Fruit fly (Drosophila melanogaster) whole organism, embryonic: ENCODE data around the gene Grasp65.

ENCODE experiments used
- Bgb ChIP-seq: fragments of 200-800 bp; sonication (Bioruptor generic); IDR thresholded peaks from 2 replicates; pipeline ENCODE4 v1.3.6; 2022; ENCODE audit warnings: missing biosample characterization, missing genetic modification characterization; ENCODE audit not compliant: partially characterized antibody
- C15 ChIP-seq: fragments of 200-800 bp; sonication (Bioruptor generic); IDR thresholded peaks from 3 replicates; pipeline ENCODE4 v1.3.6; 2022; ENCODE audit warnings: missing biosample characterization, missing genetic modification characterization
- CG11695 ChIP-seq: fragments of 200-800 bp; sonication (Bioruptor generic); IDR thresholded peaks from 3 replicates; pipeline ENCODE4 v1.3.6; 2022; ENCODE audit warnings: missing biosample characterization, missing genetic modification characterization
- CG12155 ChIP-seq: fragments of 200-800 bp; sonication (Bioruptor generic); optimal IDR thresholded peaks from 3 replicates; lab custom pipeline; 2016; ENCODE audit warnings: missing biosample characterization, missing genetic modification characterization
- CG12659 ChIP-seq: fragments of 200-800 bp; sonication (Bioruptor generic); optimal IDR thresholded peaks from 3 replicates; lab custom pipeline; 2017; ENCODE audit warnings: mild to moderate bottlenecking, missing biosample characterization, missing genetic modification reagents, missing genetic modification characterization
- CG1603 ChIP-seq: fragments of 200-800 bp; sonication (Bioruptor generic); optimal IDR thresholded peaks from 2 replicates; lab custom pipeline; 2019; ENCODE audit warnings: missing biosample characterization, mild to moderate bottlenecking, missing genetic modification characterization, moderate library complexity
- CG17359 ChIP-seq: fragments of 200-800 bp; sonication (Bioruptor generic); optimal IDR thresholded peaks from 3 replicates; lab custom pipeline; 2018; ENCODE audit warnings: missing biosample characterization, mild to moderate bottlenecking, missing genetic modification characterization, moderate library complexity
- CG18619 ChIP-seq: fragments of 200-800 bp; sonication (Bioruptor generic); optimal IDR thresholded peaks from 3 replicates; lab custom pipeline; 2017; ENCODE audit warnings: missing biosample characterization, mild to moderate bottlenecking, missing genetic modification characterization
- CG2199 ChIP-seq: fragments of 200-800 bp; sonication (Bioruptor generic); IDR thresholded peaks from 3 replicates; pipeline ENCODE4 v1.3.6; 2022; ENCODE audit warnings: missing biosample characterization, missing genetic modification characterization
- CG34376 ChIP-seq: fragments of 200-800 bp; sonication (Bioruptor generic); optimal IDR thresholded peaks from 2 replicates; lab custom pipeline; 2018; ENCODE audit warnings: missing biosample characterization, mild to moderate bottlenecking, missing genetic modification characterization
- CG4854 ChIP-seq: fragments of 200-800 bp; sonication (Bioruptor generic); optimal IDR thresholded peaks from 2 replicates; lab custom pipeline; 2016; ENCODE audit warnings: missing biosample characterization, missing genetic modification characterization, inconsistent platforms
- CG5245 ChIP-seq: fragments of 200-800 bp; sonication (Bioruptor generic); optimal IDR thresholded peaks from 3 replicates; lab custom pipeline; 2016; ENCODE audit warnings: missing biosample characterization, missing genetic modification characterization
- CG6689 ChIP-seq: fragments of 200-800 bp; sonication (Bioruptor generic); IDR thresholded peaks from 2 replicates; pipeline ENCODE4 v1.3.6; 2022; ENCODE audit warnings: missing biosample characterization, missing genetic modification characterization
- CG7357 ChIP-seq: fragments of 200-800 bp; sonication (Bioruptor generic); IDR thresholded peaks from 3 replicates; pipeline ENCODE4 v1.3.6; 2022; ENCODE audit warnings: missing biosample characterization, missing genetic modification characterization
- CG9932 ChIP-seq: fragments of 200-800 bp; sonication (Bioruptor generic); IDR thresholded peaks from 2 replicates; pipeline ENCODE4 v1.3.6; 2022; ENCODE audit warnings: missing biosample characterization, missing genetic modification characterization
- Dip3 ChIP-seq: fragments of 200-800 bp; sonication (Bioruptor generic); optimal IDR thresholded peaks from 3 replicates; lab custom pipeline; 2016; ENCODE audit warnings: missing biosample characterization, missing genetic modification characterization
- E2f1 ChIP-seq: fragments of 200-800 bp; sonication (Bioruptor generic); IDR thresholded peaks from 2 replicates; pipeline ENCODE4 v1.3.6; 2022; ENCODE audit warnings: missing biosample characterization, missing genetic modification characterization
- Fer1 ChIP-seq: fragments of 200-800 bp; sonication (Bioruptor generic); optimal IDR thresholded peaks from 2 replicates; lab custom pipeline; 2017; ENCODE audit warnings: missing biosample characterization, mild to moderate bottlenecking, missing genetic modification characterization
- GATAe ChIP-seq: fragments of 200-800 bp; sonication (Bioruptor generic); conservative IDR thresholded peaks from 2 replicates; pipeline ENCODE4 v1.3.6; 2022; ENCODE audit warnings: missing biosample characterization, missing genetic modification characterization
- Gug ChIP-seq: fragments of 200-800 bp; sonication (Bioruptor generic); IDR thresholded peaks from 4 replicates; pipeline ENCODE4 v1.3.6; 2022; ENCODE audit warnings: missing biosample characterization, missing genetic modification characterization
- H15 ChIP-seq: fragments of 200-800 bp; sonication (Bioruptor generic); IDR thresholded peaks from 3 replicates; pipeline ENCODE4 v1.3.6; 2022; ENCODE audit warnings: missing biosample characterization, missing genetic modification characterization
- HHEX ChIP-seq: fragments of 200-800 bp; sonication (Bioruptor generic); optimal IDR thresholded peaks from 3 replicates; lab custom pipeline; 2017; ENCODE audit warnings: missing biosample characterization, mild to moderate bottlenecking, missing genetic modification characterization, missing genetic modification reagents
- HLH3B ChIP-seq: fragments of 200-800 bp; sonication (Bioruptor generic); IDR thresholded peaks from 2 replicates; pipeline ENCODE4 v1.3.6; 2022; ENCODE audit warnings: missing biosample characterization, missing genetic modification characterization
- HmgD ChIP-seq: fragments of 200-800 bp; sonication (Bioruptor generic); optimal IDR thresholded peaks from 3 replicates; lab custom pipeline; 2016; ENCODE audit warnings: missing biosample characterization, missing genetic modification characterization
- Hmr ChIP-seq: fragments of 200-800 bp; sonication (Bioruptor generic); optimal IDR thresholded peaks from 3 replicates; lab custom pipeline; 2017; ENCODE audit warnings: mild to moderate bottlenecking, missing biosample characterization, missing genetic modification reagents, missing genetic modification characterization
- Hr39 ChIP-seq: fragments of >200 bp; optimal IDR thresholded peaks from 2 replicates; lab custom pipeline; 2017
- Jarid2 ChIP-seq: fragments of 200-800 bp; sonication (Bioruptor generic); optimal IDR thresholded peaks from 3 replicates; lab custom pipeline; 2017; ENCODE audit warnings: mild to moderate bottlenecking, missing biosample characterization, missing genetic modification reagents, missing genetic modification characterization
- Lim3 ChIP-seq: fragments of 200-800 bp; sonication (Bioruptor generic); IDR thresholded peaks from 2 replicates; pipeline ENCODE4 v1.3.6; 2022; ENCODE audit warnings: missing biosample characterization, missing genetic modification characterization
- Mad ChIP-seq: fragments of 200-800 bp; sonication (Bioruptor generic); optimal IDR thresholded peaks from 2 replicates; lab custom pipeline; 2016; ENCODE audit warnings: missing biosample characterization, missing genetic modification characterization
- NC2α ChIP-seq: fragments of 200-800 bp; sonication (Bioruptor generic); optimal IDR thresholded peaks from 2 replicates; lab custom pipeline; 2016; ENCODE audit warnings: missing biosample characterization, missing genetic modification characterization
- Taf1 ChIP-seq: fragments of 200-800 bp; sonication (Bioruptor generic); IDR thresholded peaks from 2 replicates; pipeline ENCODE4 v1.3.6; 2022; ENCODE audit warnings: missing biosample characterization, missing genetic modification characterization
- ato ChIP-seq: fragments of 200-800 bp; sonication (Bioruptor generic); IDR thresholded peaks from 2 replicates; pipeline ENCODE4 v1.3.6; 2022; ENCODE audit warnings: missing biosample characterization, missing genetic modification characterization; ENCODE audit not compliant: partially characterized antibody
- br ChIP-seq: fragments of >200 bp; optimal IDR thresholded peaks from 2 replicates; lab custom pipeline; 2017
- btn ChIP-seq: fragments of 200-800 bp; sonication (Bioruptor generic); optimal IDR thresholded peaks from 2 replicates; lab custom pipeline; 2016; ENCODE audit warnings: missing biosample characterization, missing genetic modification characterization
- emc ChIP-seq: fragments of 200-800 bp; sonication (Bioruptor generic); optimal IDR thresholded peaks from 2 replicates; lab custom pipeline; 2016; ENCODE audit warnings: missing biosample characterization, missing genetic modification characterization
- exex ChIP-seq: fragments of 200-800 bp; sonication (Bioruptor generic); optimal IDR thresholded peaks from 4 replicates; lab custom pipeline; 2018; ENCODE audit warnings: missing biosample characterization, mild to moderate bottlenecking, missing genetic modification characterization, moderate library complexity
- fd102C ChIP-seq: fragments of 200-800 bp; sonication (Bioruptor generic); optimal IDR thresholded peaks from 2 replicates; lab custom pipeline; 2018; ENCODE audit warnings: missing biosample characterization, mild to moderate bottlenecking, missing genetic modification characterization, moderate library complexity
- grau ChIP-seq: fragments of 200-800 bp; optimal IDR thresholded peaks from 3 replicates; lab custom pipeline; 2019; ENCODE audit warnings: missing biosample characterization, mild to moderate bottlenecking, missing genetic modification characterization, moderate library complexity
- jing ChIP-seq: fragments of 200-800 bp; sonication (Bioruptor generic); optimal IDR thresholded peaks from 2 replicates; lab custom pipeline; 2018; ENCODE audit warnings: missing biosample characterization, mild to moderate bottlenecking, missing genetic modification characterization
- kni ChIP-seq: fragments of 200-800 bp; sonication (Bioruptor generic); optimal IDR thresholded peaks from 3 replicates; lab custom pipeline; 2017; ENCODE audit warnings: mild to moderate bottlenecking, missing biosample characterization, missing genetic modification reagents, missing genetic modification characterization
- lov ChIP-seq, 2 experiments: fragments of 200-800 bp in 1 of 2; fragments of >200 bp in 1 of 2; sonication (Bioruptor generic) in 1 of 2; IDR thresholded peaks in 1 of 2; optimal IDR thresholded peaks in 1 of 2; 2 replicates in 1 of 2; 3 replicates in 1 of 2; pipeline versions ENCODE4 v1.3.6 to Lab custom; 2017 to 2022; ENCODE audit warnings: missing biosample characterization in 1 of 2, missing genetic modification characterization in 1 of 2
- nom ChIP-seq: fragments of 200-800 bp; sonication (Bioruptor generic); optimal IDR thresholded peaks from 2 replicates; lab custom pipeline; 2017; ENCODE audit warnings: missing biosample characterization, missing genetic modification characterization, mild to moderate bottlenecking, moderate library complexity, missing genetic modification reagents
- oc ChIP-seq: fragments of 200-800 bp; sonication (Bioruptor generic); optimal IDR thresholded peaks from 2 replicates; lab custom pipeline; 2018; ENCODE audit warnings: missing biosample characterization, mild to moderate bottlenecking, missing genetic modification characterization, moderate library complexity
- otp ChIP-seq: fragments of 200-800 bp; sonication (Bioruptor generic); IDR thresholded peaks from 3 replicates; pipeline ENCODE4, ENCODE4 v1.3.6; 2022; ENCODE audit warnings: missing biosample characterization, missing genetic modification characterization
- pnt ChIP-seq: fragments of 200-800 bp; sonication (Bioruptor generic); optimal IDR thresholded peaks from 3 replicates; lab custom pipeline; 2016; ENCODE audit warnings: missing biosample characterization, missing genetic modification characterization
- prd ChIP-seq, 3 experiments: fragments of >200 bp in 2 of 3; fragments of 200-800 bp in 1 of 3; sonication (Bioruptor generic) in 1 of 3; optimal IDR thresholded peaks in 2 of 3; IDR thresholded peaks in 1 of 3; 2 replicates in 2 of 3; 3 replicates in 1 of 3; pipeline versions ENCODE4 v1.3.6 to Lab custom; 2017 to 2022; ENCODE audit warnings: missing biosample characterization in 1 of 3, missing genetic modification characterization in 1 of 3
- tio ChIP-seq: fragments of 200-800 bp; sonication (Bioruptor generic); optimal IDR thresholded peaks from 2 replicates; lab custom pipeline; 2017; ENCODE audit warnings: missing biosample characterization, missing genetic modification characterization, inconsistent platforms
- toy ChIP-seq: fragments of 200-800 bp; sonication (Bioruptor generic); IDR thresholded peaks from 2 replicates; pipeline ENCODE4 v1.3.6; 2022; ENCODE audit warnings: missing biosample characterization, missing genetic modification characterization

The Grasp65 gene

DNA sequence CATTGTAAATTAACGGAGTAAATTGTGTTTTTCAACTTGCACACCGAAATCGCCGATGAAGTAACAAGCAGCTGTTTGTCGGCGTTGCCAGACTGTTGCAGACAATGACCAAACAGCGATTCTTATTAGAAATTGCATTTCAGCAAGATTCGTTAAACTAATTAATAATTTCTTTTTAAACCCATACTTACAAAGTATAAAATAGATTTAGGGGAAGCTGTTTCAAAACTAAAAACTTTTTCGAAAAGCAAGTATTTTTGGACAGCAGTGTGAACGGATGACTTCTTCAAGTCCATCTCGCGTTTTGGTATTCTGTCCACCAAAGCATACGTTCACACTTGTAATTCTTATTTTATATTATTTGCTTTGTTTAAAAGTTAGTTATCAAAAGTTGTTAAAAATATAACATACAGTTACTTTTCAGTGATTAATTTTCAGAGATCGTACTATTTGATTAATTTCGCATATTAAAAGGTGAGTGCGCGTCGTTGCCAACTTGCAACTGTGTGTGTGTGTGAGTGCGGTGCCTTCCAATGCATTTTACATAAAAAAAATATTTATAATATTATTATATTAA lies 3.8 kb downstream of the Grasp65 start, which contains the start of the genes CG8004 and RhoGDI (continued):
- peak; percentile 82 for TF ChIP-seq CG9932 (GFP tag; lab: Robert Waterston, UW)
- no peak for TF ChIP-seq kni (GFP tag; lab: Kevin White, UChicago)
- peak; percentile 73 for TF ChIP-seq CG1603 (tag; lab: Kevin White, UChicago)
- TF ChIP-seq CG34376 (GFP tag; lab: Kevin White, UChicago), result peak; percentile 12
- peak; percentile 65 for TF ChIP-seq CG17359 (tag; lab: Kevin White, UChicago)
- peak; percentile 73 for TF ChIP-seq Mad (GFP tag; lab: Kevin White, UChicago)
- TF ChIP-seq H15 (GFP tag; lab: Robert Waterston, UW), result no peak
- TF ChIP-seq CG4854 (GFP tag; lab: Kevin White, UChicago), result peak; percentile 41
- peak; percentile 0 for TF ChIP-seq emc (GFP tag; lab: Kevin White, UChicago)
- peak; percentile 77 for TF ChIP-seq CG12659 (GFP tag; lab: Kevin White, UChicago)
- no peak for TF ChIP-seq fd102C
- TF ChIP-seq CG6689, result peak; percentile 56; the same call in 1 of the 2 replicates
- no peak for TF ChIP-seq lov (optimal IDR thresholded peaks at IDR 0.05; lab: Kevin White, UChicago)
- TF ChIP-seq lov (GFP tag; IDR thresholded peaks at IDR 0.05; lab: Robert Waterston, UW), result 0 out of 3 replicates have a peak, but pooled peaks have one; percentile 17
- no peak for TF ChIP-seq Lim3 (GFP tag; lab: Robert Waterston, UW)
- TF ChIP-seq prd (optimal IDR thresholded peaks at IDR 0.05; lab: Kevin White, UChicago), result no peak
- peak; percentile 74 for TF ChIP-seq prd (GFP tag; IDR thresholded peaks at IDR 0.05; lab: Robert Waterston, UW)
- TF ChIP-seq CG7357, result peak; percentile 96
- peak; percentile 51 for TF ChIP-seq pnt (GFP tag; lab: Kevin White, UChicago)
- peak; percentile 27; the same call in 1 of the 3 replicates for TF ChIP-seq CG11695 (GFP tag; lab: Robert Waterston, UW)
- no peak for TF ChIP-seq br (lab: Kevin White, UChicago)
- peak; percentile 67 for TF ChIP-seq Dip3 (GFP tag; lab: Kevin White, UChicago)
- TF ChIP-seq CG18619 (GFP tag; lab: Kevin White, UChicago), result peak; percentile 27
- no peak for TF ChIP-seq Bgb (GFP tag; lab: Robert Waterston, UW)
- peak; percentile 9; the same call in 1 of the 2 replicates for TF ChIP-seq Taf1 (GFP tag; lab: Robert Waterston, UW)
- no peak for TF ChIP-seq otp (GFP tag; lab: Robert Waterston, UW)
- no peak for TF ChIP-seq ato (GFP tag; lab: Robert Waterston, UW)
- TF ChIP-seq nom (GFP tag; lab: Kevin White, UChicago), result peak; percentile 5
- TF ChIP-seq, all 482 proteins: peak for 276

DNA sequence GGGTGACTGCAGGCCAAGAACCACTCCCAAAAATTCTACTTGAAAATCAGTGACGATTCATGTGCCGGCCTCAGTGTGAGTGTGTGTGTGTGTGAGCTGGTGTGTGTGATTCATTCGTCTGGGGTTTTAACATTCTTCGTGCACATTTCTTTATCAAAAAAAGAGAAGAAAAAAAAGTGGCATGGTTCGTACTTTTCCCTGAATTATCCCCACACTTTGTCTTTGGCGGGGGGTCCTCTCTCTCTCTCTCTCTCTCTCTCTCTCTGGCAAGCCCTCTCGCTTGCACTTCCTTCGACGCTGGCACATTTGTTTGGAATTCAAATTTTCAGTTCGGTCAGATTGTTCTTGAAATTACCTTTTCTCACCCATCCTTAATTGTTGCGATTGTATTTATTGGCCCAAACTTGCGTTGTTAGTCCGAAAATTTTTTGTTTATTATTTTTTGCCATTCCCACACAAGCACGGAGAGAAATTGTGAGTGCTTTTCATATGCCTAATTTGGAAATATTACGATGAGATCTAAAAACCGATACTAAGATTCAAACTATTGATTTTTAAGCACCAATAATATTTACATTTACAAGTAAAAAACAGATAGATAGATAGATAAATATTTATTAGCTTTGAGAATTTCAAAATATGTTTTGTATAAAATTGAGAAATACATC lies 4.4 kb downstream of the Grasp65 start:
- no peak for TF ChIP-seq HHEX (GFP tag; lab: Kevin White, UChicago)
- TF ChIP-seq grau (tag; lab: Kevin White, UChicago), result peak; percentile 60
- 0 out of 3 replicates have a peak, but pooled peaks have one; percentile 49 for TF ChIP-seq CG2199 (GFP tag; lab: Robert Waterston, UW)
- no peak for TF ChIP-seq E2f1 (GFP tag; lab: Robert Waterston, UW)
- no peak for TF ChIP-seq btn (GFP tag; lab: Kevin White, UChicago)
- no peak for TF ChIP-seq NC2α
- TF ChIP-seq tio (GFP tag; lab: Kevin White, UChicago), result peak; percentile 8
- TF ChIP-seq CG12155 (GFP tag; lab: Kevin White, UChicago), result no peak
- no peak for TF ChIP-seq jing (GFP tag; lab: Kevin White, UChicago)
- TF ChIP-seq CG5245, result no peak
- TF ChIP-seq GATAe, result no peak
- TF ChIP-seq Jarid2 (GFP tag; lab: Kevin White, UChicago), result no peak
- peak; percentile 21 for TF ChIP-seq Hmr (GFP tag; lab: Kevin White, UChicago)
- TF ChIP-seq Gug (GFP tag; lab: Robert Waterston, UW), result no peak
- no peak for TF ChIP-seq CG1603 (tag; lab: Kevin White, UChicago)
- TF ChIP-seq Fer1 (GFP tag; lab: Kevin White, UChicago), result no peak
- TF ChIP-seq toy (GFP tag; lab: Robert Waterston, UW), result no peak
- no peak for TF ChIP-seq kni (GFP tag; lab: Kevin White, UChicago)
- no peak for TF ChIP-seq HLH3B (GFP tag; lab: Robert Waterston, UW)
- no peak for TF ChIP-seq C15
- TF ChIP-seq exex, result no peak
- no peak for TF ChIP-seq Hr39 (lab: Kevin White, UChicago)
- TF ChIP-seq oc, result no peak
- TF ChIP-seq HmgD, result no peak
